Fruit fly (Drosophila melanogaster) whole organism, embryonic: ENCODE data around the gene Polr3F.

Experiments used
- ATbp ChIP-seq: fragments of 200-800 bp; sonication (Bioruptor generic); optimal IDR thresholded peaks from 2 replicates; lab custom pipeline; 2017; ENCODE audit warnings: missing biosample characterization, mild to moderate bottlenecking, missing genetic modification characterization, missing genetic modification reagents
- Atf6 ChIP-seq: fragments of 200-800 bp; sonication (Bioruptor generic); IDR thresholded peaks from 2 replicates; pipeline ENCODE4 v1.3.6; 2022; ENCODE audit warnings: missing biosample characterization, missing genetic modification characterization
- BtbVII ChIP-seq: fragments of 200-800 bp; sonication (Bioruptor generic); optimal IDR thresholded peaks from 3 replicates; lab custom pipeline; 2017; ENCODE audit warnings: missing biosample characterization, mild to moderate bottlenecking, missing genetic modification characterization
- CG10321 ChIP-seq: fragments of 200-800 bp; sonication (Bioruptor generic); IDR thresholded peaks from 2 replicates; pipeline ENCODE4 v1.3.6; 2022; ENCODE audit warnings: missing biosample characterization, missing genetic modification characterization
- CG10979 ChIP-seq: fragments of 200-800 bp; sonication (Bioruptor generic); optimal IDR thresholded peaks from 2 replicates; lab custom pipeline; 2018; ENCODE audit warnings: missing biosample characterization, mild to moderate bottlenecking, missing genetic modification characterization, moderate library complexity
- CG11456 ChIP-seq: fragments of 200-800 bp; sonication (Bioruptor generic); IDR thresholded peaks from 3 replicates; pipeline ENCODE4 v1.3.6; 2022; ENCODE audit warnings: missing biosample characterization, missing genetic modification characterization
- CG11560 ChIP-seq: fragments of 200-800 bp; sonication (Bioruptor generic); IDR thresholded peaks from 3 replicates; pipeline ENCODE4 v1.3.6; 2022; ENCODE audit warnings: missing biosample characterization, missing genetic modification characterization
- CG12219 ChIP-seq: fragments of 200-800 bp; sonication (Bioruptor generic); optimal IDR thresholded peaks from 3 replicates; lab custom pipeline; 2018; ENCODE audit warnings: missing biosample characterization, mild to moderate bottlenecking, missing genetic modification characterization
- CG12236 ChIP-seq: fragments of 200-800 bp; sonication (Bioruptor generic); optimal IDR thresholded peaks from 2 replicates; lab custom pipeline; 2016; ENCODE audit warnings: missing biosample characterization, missing genetic modification characterization
- CG12299 ChIP-seq: fragments of 200-800 bp; sonication (Bioruptor generic); optimal IDR thresholded peaks from 2 replicates; lab custom pipeline; 2018; ENCODE audit warnings: missing biosample characterization, mild to moderate bottlenecking, missing genetic modification characterization
- CG12391 ChIP-seq: fragments of 200-800 bp; sonication (Bioruptor generic); optimal IDR thresholded peaks from 3 replicates; lab custom pipeline; 2018; ENCODE audit warnings: missing biosample characterization, mild to moderate bottlenecking, missing genetic modification characterization, moderate library complexity
- CG14860 ChIP-seq: fragments of 200-800 bp; sonication (Bioruptor generic); IDR thresholded peaks from 3 replicates; pipeline ENCODE4 v1.3.6; 2022; ENCODE audit warnings: missing biosample characterization, missing genetic modification characterization; ENCODE audit not compliant: partially characterized antibody
- CG15601 ChIP-seq: fragments of 200-800 bp; sonication (Bioruptor generic); optimal IDR thresholded peaks from 3 replicates; lab custom pipeline; 2019; ENCODE audit warnings: missing biosample characterization, mild to moderate bottlenecking, missing genetic modification characterization, moderate library complexity
- CG16815 ChIP-seq: fragments of 200-800 bp; sonication (Bioruptor generic); optimal IDR thresholded peaks from 3 replicates; lab custom pipeline; 2017; ENCODE audit warnings: missing biosample characterization, mild to moderate bottlenecking, missing genetic modification characterization
- CG2712 ChIP-seq: fragments of 200-800 bp; optimal IDR thresholded peaks from 3 replicates; lab custom pipeline; 2019; ENCODE audit warnings: missing biosample characterization, mild to moderate bottlenecking, missing genetic modification characterization, moderate library complexity
- CG30020 ChIP-seq: fragments of 200-800 bp; optimal IDR thresholded peaks from 2 replicates; lab custom pipeline; 2019; ENCODE audit warnings: missing biosample characterization, mild to moderate bottlenecking, missing genetic modification characterization, moderate library complexity
- CG33557 ChIP-seq: fragments of 200-800 bp; sonication (Bioruptor generic); optimal IDR thresholded peaks from 2 replicates; lab custom pipeline; 2019; ENCODE audit warnings: missing biosample characterization, mild to moderate bottlenecking, missing genetic modification characterization, moderate library complexity
- CG3407 ChIP-seq: fragments of 200-800 bp; sonication (Bioruptor generic); optimal IDR thresholded peaks from 2 replicates; lab custom pipeline; 2018; ENCODE audit warnings: missing biosample characterization, mild to moderate bottlenecking, missing genetic modification characterization
- CG6254 ChIP-seq: fragments of 200-800 bp; sonication (Bioruptor generic); optimal IDR thresholded peaks from 3 replicates; lab custom pipeline; 2017; ENCODE audit warnings: mild to moderate bottlenecking, missing biosample characterization, missing genetic modification reagents, missing genetic modification characterization
- CG6654 ChIP-seq: fragments of 200-800 bp; sonication (Bioruptor generic); optimal IDR thresholded peaks from 2 replicates; lab custom pipeline; 2017; ENCODE audit warnings: missing biosample characterization, mild to moderate bottlenecking, missing genetic modification characterization
- CG6689 ChIP-seq: fragments of 200-800 bp; sonication (Bioruptor generic); IDR thresholded peaks from 2 replicates; pipeline ENCODE4 v1.3.6; 2022; ENCODE audit warnings: missing biosample characterization, missing genetic modification characterization
- CG7839 ChIP-seq: fragments of 200-800 bp; sonication (Bioruptor generic); optimal IDR thresholded peaks from 3 replicates; lab custom pipeline; 2018; ENCODE audit warnings: missing biosample characterization, mild to moderate bottlenecking, missing genetic modification characterization, moderate library complexity
- CG8765 ChIP-seq: fragments of 200-800 bp; sonication (Bioruptor generic); IDR thresholded peaks from 2 replicates; pipeline ENCODE4 v1.3.6; 2022; ENCODE audit warnings: missing biosample characterization, missing genetic modification characterization
- CG8924 ChIP-seq: fragments of 200-800 bp; optimal IDR thresholded peaks from 3 replicates; lab custom pipeline; 2019; ENCODE audit warnings: missing biosample characterization, mild to moderate bottlenecking, missing genetic modification characterization, moderate library complexity
- CG9609 ChIP-seq: fragments of 200-800 bp; sonication (Bioruptor generic); optimal IDR thresholded peaks from 3 replicates; lab custom pipeline; 2016; ENCODE audit warnings: missing biosample characterization, missing genetic modification characterization
- CG9727 ChIP-seq: fragments of 200-800 bp; sonication (Bioruptor generic); optimal IDR thresholded peaks from 3 replicates; lab custom pipeline; 2017; ENCODE audit warnings: missing biosample characterization, mild to moderate bottlenecking, missing genetic modification characterization
- ERR ChIP-seq: fragments of 200-800 bp; sonication (Bioruptor generic); optimal IDR thresholded peaks from 2 replicates; lab custom pipeline; 2016; ENCODE audit warnings: missing biosample characterization, missing genetic modification characterization
- Eip74EF ChIP-seq, 2 experiments: fragments of 200-800 bp in 1 of 2; fragments of >200 bp in 1 of 2; sonication (Bioruptor generic) in 1 of 2; optimal IDR thresholded peaks; 2 replicates each; lab custom pipeline; 2017 to 2019; ENCODE audit warnings: missing biosample characterization in 2 of 2, missing genetic modification characterization in 2 of 2, mild to moderate bottlenecking in 1 of 2, moderate library complexity in 1 of 2
- Gsc ChIP-seq: fragments of 200-800 bp; sonication (Bioruptor generic); IDR thresholded peaks from 2 replicates; pipeline ENCODE4 v1.3.6; 2022; ENCODE audit warnings: missing biosample characterization, missing genetic modification characterization
- H2.0 ChIP-seq: fragments of 200-800 bp; sonication (Bioruptor generic); IDR thresholded peaks from 2 replicates; pipeline ENCODE4 v1.3.6; 2022; ENCODE audit warnings: missing biosample characterization, missing genetic modification characterization
- Hr3 ChIP-seq: fragments of 200-800 bp; sonication (Bioruptor generic); optimal IDR thresholded peaks from 3 replicates; lab custom pipeline; 2016; ENCODE audit warnings: missing biosample characterization, missing genetic modification characterization
- MBD-R2 ChIP-seq: fragments of 200-800 bp; sonication (Bioruptor generic); IDR thresholded peaks from 2 replicates; pipeline ENCODE4 v1.3.6; 2022; ENCODE audit warnings: missing biosample characterization, missing genetic modification characterization
- Meics ChIP-seq: fragments of 200-800 bp; sonication (Bioruptor generic); optimal IDR thresholded peaks from 2 replicates; lab custom pipeline; 2017; ENCODE audit warnings: missing biosample characterization, mild to moderate bottlenecking, missing genetic modification characterization
- Nf-YB ChIP-seq: fragments of 200-800 bp; sonication (Bioruptor generic); optimal IDR thresholded peaks from 3 replicates; lab custom pipeline; 2019; ENCODE audit warnings: missing biosample characterization, mild to moderate bottlenecking, missing genetic modification characterization, moderate library complexity
- Optix ChIP-seq: fragments of 200-800 bp; sonication (Bioruptor generic); IDR thresholded peaks from 3 replicates; pipeline ENCODE4 v1.3.6; 2022; ENCODE audit warnings: missing biosample characterization, missing genetic modification characterization
- Scr ChIP-seq: fragments of 200-800 bp; sonication (Bioruptor generic); IDR thresholded peaks from 2 replicates; pipeline ENCODE4 v1.3.6; 2022; ENCODE audit warnings: missing biosample characterization, missing genetic modification characterization; ENCODE audit not compliant: partially characterized antibody
- ara ChIP-seq: fragments of 200-800 bp; sonication (Bioruptor generic); IDR thresholded peaks from 2 replicates; pipeline ENCODE4 v1.3.6; 2022; ENCODE audit warnings: missing biosample characterization, missing genetic modification characterization
- br ChIP-seq: fragments of >200 bp; optimal IDR thresholded peaks from 2 replicates; lab custom pipeline; 2017
- chif ChIP-seq, 2 experiments: fragments of 200-800 bp; sonication (Bioruptor generic); optimal IDR thresholded peaks; 3 replicates each; lab custom pipeline; 2016; ENCODE audit warnings: missing biosample characterization in 2 of 2, missing genetic modification characterization in 2 of 2
- corto ChIP-seq: fragments of 200-800 bp; sonication (Bioruptor generic); optimal IDR thresholded peaks from 2 replicates; lab custom pipeline; 2016; ENCODE audit warnings: missing biosample characterization, mild to moderate bottlenecking, missing genetic modification characterization, moderate library complexity
- danr ChIP-seq: fragments of 200-800 bp; sonication (Bioruptor generic); IDR thresholded peaks from 2 replicates; pipeline ENCODE4 v1.3.6; 2022; ENCODE audit warnings: missing biosample characterization, missing genetic modification characterization
- ftz-f1 ChIP-seq: fragments of 200-800 bp; sonication (Bioruptor generic); optimal IDR thresholded peaks from 2 replicates; lab custom pipeline; 2016; ENCODE audit warnings: missing biosample characterization, missing genetic modification characterization
- kah ChIP-seq: fragments of 200-800 bp; sonication (Bioruptor generic); optimal IDR thresholded peaks from 2 replicates; lab custom pipeline; 2018; ENCODE audit warnings: missing biosample characterization, mild to moderate bottlenecking, missing genetic modification characterization
- lola ChIP-seq, 3 experiments: fragments of >200 bp in 2 of 3; fragments of 200-800 bp in 1 of 3; sonication (Bioruptor generic) in 1 of 3; optimal IDR thresholded peaks; 2 replicates each; lab custom pipeline; 2017 to 2019; ENCODE audit warnings: missing biosample characterization in 3 of 3, missing genetic modification characterization in 3 of 3, mild to moderate bottlenecking in 1 of 3, moderate library complexity in 1 of 3
- mam ChIP-seq: fragments of 200-800 bp; sonication (Bioruptor generic); optimal IDR thresholded peaks from 3 replicates; lab custom pipeline; 2016; ENCODE audit warnings: missing biosample characterization, missing genetic modification characterization
- peb ChIP-seq: fragments of 200-800 bp; sonication (Bioruptor generic); IDR thresholded peaks from 2 replicates; pipeline ENCODE4 v1.3.6; 2022; ENCODE audit warnings: missing biosample characterization, missing genetic modification characterization
- pho ChIP-seq: fragments of 200-800 bp; sonication (Bioruptor generic); optimal IDR thresholded peaks from 2 replicates; lab custom pipeline; 2016; ENCODE audit warnings: missing biosample characterization, missing genetic modification characterization
- tup ChIP-seq: fragments of 200-800 bp; sonication (Bioruptor generic); optimal IDR thresholded peaks from 2 replicates; lab custom pipeline; 2016; ENCODE audit warnings: missing biosample characterization, mild to moderate bottlenecking, missing genetic modification characterization, moderate library complexity
- twi ChIP-seq: fragments of 200-800 bp; optimal IDR thresholded peaks from 2 replicates; lab custom pipeline; 2019; ENCODE audit warnings: missing biosample characterization, mild to moderate bottlenecking, missing genetic modification characterization, moderate library complexity
- zfh1 ChIP-seq: fragments of 200-800 bp; sonication (Bioruptor generic); IDR thresholded peaks from 3 replicates; pipeline ENCODE4 v1.3.6; 2022; ENCODE audit warnings: missing biosample characterization, missing genetic modification characterization

Polr3F gene

dm6 chr3R:22368777-22369214 is 1.6 kb upstream of the Polr3F start (continued):
- TF ChIP-seq Gsc (no peak), kah (no peak), CG6254 (peak; percentile 27), pho (peak; percentile 19), MBD-R2 (GFP tag; lab: Robert Waterston, UW) (peak; percentile 38; the same call in 1 of the 2 replicates), CG3407 (peak; percentile 39), CG12299 (peak; percentile 31), CG12391 (tag; lab: Kevin White, UChicago) (peak; percentile 62), Atf6 (GFP tag; lab: Robert Waterston, UW) (peak; percentile 91), CG33557 (GFP tag; lab: Kevin White, UChicago) (no peak), CG9609 (GFP tag; lab: Kevin White, UChicago) (no peak), CG30020 (tag; lab: Kevin White, UChicago) (peak; percentile 6), peb (GFP tag; lab: Robert Waterston, UW) (0 out of 2 replicates have a peak, but pooled peaks have one; percentile 39), CG7839 (tag; lab: Kevin White, UChicago) (peak; percentile 80), Scr (GFP tag; lab: Robert Waterston, UW) (no peak), CG14860 (GFP tag; lab: Robert Waterston, UW) (no peak), CG11456 (GFP tag; lab: Robert Waterston, UW) (peak; percentile 75; the same call in 2 of the 3 replicates), lola (GFP tag; optimal IDR thresholded peaks at IDR 0.05; lab: Kevin White, UChicago) (peak in 1 of 3 experiments; percentile 23), CG6689 (GFP tag; lab: Robert Waterston, UW) (peak; percentile 80), CG12219 (GFP tag; lab: Kevin White, UChicago) (no peak), CG10321 (GFP tag; lab: Robert Waterston, UW) (peak; percentile 7; the same call in 1 of the 2 replicates), br (lab: Kevin White, UChicago) (no peak), ATbp (GFP tag; lab: Kevin White, UChicago) (peak; percentile 54), danr (GFP tag; lab: Robert Waterston, UW) (no peak), CG10979 (tag; lab: Kevin White, UChicago) (peak; percentile 34), CG9727 (GFP tag; lab: Kevin White, UChicago) (peak; percentile 74), corto (peak; percentile 69), mam (GFP tag; lab: Kevin White, UChicago) (peak; percentile 71), Nf-YB (peak; percentile 18), BtbVII (GFP tag; lab: Kevin White, UChicago) (peak; percentile 72), H2.0 (GFP tag; lab: Robert Waterston, UW) (peak; percentile 83), CG8765 (peak; percentile 6; the same call in 1 of the 2 replicates), CG6654 (no peak), CG16815 (GFP tag; lab: Kevin White, UChicago) (peak; percentile 47), ERR (no peak), CG11560 (peak; percentile 60; the same call in 2 of the 3 replicates), zfh1 (GFP tag; lab: Robert Waterston, UW) (peak; percentile 65; the same call in 2 of the 3 replicates), ftz-f1 (no peak), CG8924 (tag; lab: Kevin White, UChicago) (peak; percentile 67), CG2712 (tag; lab: Kevin White, UChicago) (peak; percentile 64), CG15601 (tag; lab: Kevin White, UChicago) (no peak), Eip74EF (GFP tag; optimal IDR thresholded peaks at IDR 0.05; lab: Kevin White, UChicago) (peak in 1 of 2 experiments; percentile 9), Optix (GFP tag; lab: Robert Waterston, UW) (peak; percentile 63; the same call in 1 of the 3 replicates), chif (GFP tag; optimal IDR thresholded peaks at IDR 0.05; lab: Kevin White, UChicago) (peak in 1 of 2 experiments; percentile 13), Hr3 (GFP tag; lab: Kevin White, UChicago) (peak; percentile 40), tup (GFP tag; lab: Kevin White, UChicago) (no peak), twi (tag; lab: Kevin White, UChicago) (no peak), Meics (GFP tag; lab: Kevin White, UChicago) (peak; percentile 77), CG12236 (GFP tag; lab: Kevin White, UChicago) (no peak), ara (peak; percentile 46)
